Worm (Caenorhabditis elegans) whole organism, L1 larva: ENCODE results near the gene srlf-11.
A peak's percentile ranks its signal among the peaks of the same experiment; 100 is the strongest.

Experiments
- C34B4.2 ChIP-seq: sonication (generic microtip); optimal IDR thresholded peaks from 2 replicates; lab custom pipeline; 2017; ENCODE audit warnings: mild to moderate bottlenecking, missing genetic modification characterization, missing compliant biosample characterization
- alr-1 ChIP-seq: fragments of 200-800 bp; sonication (Bioruptor generic); optimal IDR thresholded peaks from 2 replicates; lab custom pipeline; 2018; ENCODE audit warnings: borderline replicate concordance, mild to moderate bottlenecking, missing genetic modification characterization, missing compliant biosample characterization
- blmp-1 ChIP-seq: fragments of 150-350 bp; optimal IDR thresholded peaks from 2 replicates; lab custom pipeline; 2014; ENCODE audit warnings: missing biosample characterization, missing genetic modification characterization
- ceh-8 ChIP-seq: fragments of 200-800 bp; sonication (Bioruptor generic); optimal IDR thresholded peaks from 2 replicates; lab custom pipeline; 2018; ENCODE audit warnings: mild to moderate bottlenecking, missing genetic modification characterization, moderate library complexity, missing compliant biosample characterization
- ceh-82 ChIP-seq, 3 experiments: fragments of 150-350 bp in 1 of 3; sonication (generic microtip) in 2 of 3; optimal IDR thresholded peaks; 2 replicates each; lab custom pipeline; 2014 to 2017; ENCODE audit warnings: missing biosample characterization in 3 of 3, missing genetic modification characterization in 3 of 3
- dpl-1 ChIP-seq, 3 experiments: fragments of 150-350 bp in 2 of 3; sonication (generic microtip) in 1 of 3; optimal IDR thresholded peaks; 2 replicates each; lab custom pipeline; 2014 to 2017; ENCODE audit warnings: missing biosample characterization in 3 of 3, missing genetic modification characterization in 3 of 3, missing genetic modification reagents in 3 of 3
- dsc-1 ChIP-seq: sonication (generic microtip); optimal IDR thresholded peaks from 2 replicates; lab custom pipeline; 2016; ENCODE audit warnings: mild to moderate bottlenecking, missing genetic modification characterization, missing compliant biosample characterization
- efl-1 ChIP-seq, 4 experiments: fragments of 150-350 bp; optimal IDR thresholded peaks in 3 of 4; peaks in 1 of 4; 1 replicate in 1 of 4; 2 replicates in 3 of 4; lab custom pipeline; 2014; ENCODE audit warnings: missing biosample characterization in 2 of 4, missing genetic modification characterization in 2 of 4, missing genetic modification reagents in 2 of 4
- ets-5 ChIP-seq: fragments of 200-800 bp; sonication (Bioruptor generic); IDR thresholded peaks from 2 replicates; pipeline ENCODE4 v1.3.6; 2022; ENCODE audit warnings: missing genetic modification characterization, missing compliant biosample characterization
- fkh-8 ChIP-seq: sonication (generic microtip); optimal IDR thresholded peaks from 2 replicates; lab custom pipeline; 2016; ENCODE audit warnings: mild to moderate bottlenecking, missing genetic modification characterization, missing compliant biosample characterization
- fos-1 ChIP-seq: fragments of 150-350 bp; optimal IDR thresholded peaks from 2 replicates; lab custom pipeline; 2014; ENCODE audit warnings: missing biosample characterization, missing genetic modification characterization
- hlh-4 ChIP-seq: sonication (generic microtip); optimal IDR thresholded peaks from 2 replicates; lab custom pipeline; 2016; ENCODE audit warnings: mild to moderate bottlenecking, missing genetic modification characterization, missing compliant biosample characterization
- hpl-2 ChIP-seq: fragments of 150-350 bp; optimal IDR thresholded peaks from 2 replicates; lab custom pipeline; 2014; ENCODE audit warnings: missing biosample characterization, missing genetic modification reagents, missing genetic modification characterization
- irx-1 ChIP-seq: sonication (generic microtip); optimal IDR thresholded peaks from 2 replicates; lab custom pipeline; 2016; ENCODE audit warnings: missing genetic modification characterization, missing compliant biosample characterization
- lin-13 ChIP-seq: fragments of 150-350 bp; optimal IDR thresholded peaks from 2 replicates; lab custom pipeline; 2014; ENCODE audit warnings: missing biosample characterization, missing genetic modification reagents, missing genetic modification characterization
- lin-15B ChIP-seq: fragments of 150-350 bp; sonication (generic microtip); optimal IDR thresholded peaks from 3 replicates; lab custom pipeline; 2014; ENCODE audit warnings: missing biosample characterization, missing genetic modification characterization
- lir-3 ChIP-seq: sonication (generic microtip); optimal IDR thresholded peaks from 2 replicates; lab custom pipeline; 2016; ENCODE audit warnings: mild to moderate bottlenecking, missing genetic modification characterization, moderate library complexity, missing compliant biosample characterization; ENCODE audit not compliant: poor library complexity
- mab-9 ChIP-seq: fragments of 200-800 bp; sonication (Bioruptor generic); IDR thresholded peaks from 2 replicates; pipeline ENCODE4 v1.3.6; 2022; ENCODE audit warnings: missing genetic modification reagents, missing genetic modification characterization, missing compliant biosample characterization
- mdl-1 ChIP-seq, 2 experiments: fragments of 150-350 bp; optimal IDR thresholded peaks; 2 replicates each; lab custom pipeline; 2014 to 2017; ENCODE audit warnings: missing biosample characterization in 2 of 2, missing genetic modification characterization in 2 of 2, inconsistent platforms in 1 of 2
- mep-1 ChIP-seq: fragments of 150-350 bp; optimal IDR thresholded peaks from 2 replicates; lab custom pipeline; 2014; ENCODE audit warnings: missing biosample characterization, missing genetic modification characterization
- nhr-19 ChIP-seq: fragments of 200-800 bp; sonication (Bioruptor generic); conservative IDR thresholded peaks from 2 replicates; pipeline ENCODE4 v1.3.6; 2022; ENCODE audit warnings: missing genetic modification characterization, missing compliant biosample characterization
- nhr-20 ChIP-seq: sonication (generic microtip); optimal IDR thresholded peaks from 2 replicates; lab custom pipeline; 2016; ENCODE audit warnings: mild to moderate bottlenecking, missing genetic modification characterization, missing compliant biosample characterization
- nhr-28 ChIP-seq: fragments of 150-350 bp; optimal IDR thresholded peaks from 2 replicates; lab custom pipeline; 2014; ENCODE audit warnings: missing biosample characterization, missing genetic modification characterization
- nhr-71 ChIP-seq: sonication (generic microtip); optimal IDR thresholded peaks from 2 replicates; lab custom pipeline; 2016; ENCODE audit warnings: mild to moderate bottlenecking, missing genetic modification characterization, moderate library complexity, missing compliant biosample characterization
- nhr-76 ChIP-seq: sonication (generic microtip); optimal IDR thresholded peaks from 2 replicates; lab custom pipeline; 2017; ENCODE audit warnings: missing biosample characterization, missing genetic modification characterization
- nhr-84 ChIP-seq: sonication (generic microtip); optimal IDR thresholded peaks from 2 replicates; lab custom pipeline; 2017; ENCODE audit warnings: missing biosample characterization, missing genetic modification characterization
- pax-3 ChIP-seq: fragments of 200-800 bp; sonication (Bioruptor generic); optimal IDR thresholded peaks from 2 replicates; lab custom pipeline; 2018; ENCODE audit warnings: mild to moderate bottlenecking, missing genetic modification characterization, moderate library complexity, missing compliant biosample characterization
- pqm-1 ChIP-seq: sonication (generic microtip); optimal IDR thresholded peaks from 3 replicates; lab custom pipeline; 2017; ENCODE audit warnings: missing biosample characterization, missing genetic modification characterization
- rnt-1 ChIP-seq: sonication (generic microtip); optimal IDR thresholded peaks from 2 replicates; lab custom pipeline; 2016; ENCODE audit warnings: mild to moderate bottlenecking, missing genetic modification characterization, moderate library complexity, missing compliant biosample characterization
- snu-23 ChIP-seq: sonication (generic microtip); optimal IDR thresholded peaks from 2 replicates; lab custom pipeline; 2016; ENCODE audit warnings: missing genetic modification characterization, missing compliant biosample characterization
- sox-4 ChIP-seq: sonication (generic microtip); optimal IDR thresholded peaks from 2 replicates; lab custom pipeline; 2016; ENCODE audit warnings: missing genetic modification characterization, missing compliant biosample characterization
- sup-37 ChIP-seq: fragments of 200-800 bp; sonication (Bioruptor generic); optimal IDR thresholded peaks from 2 replicates; lab custom pipeline; 2018; ENCODE audit warnings: mild to moderate bottlenecking, missing genetic modification characterization, missing compliant biosample characterization
- swsn-7 ChIP-seq: sonication (generic microtip); optimal IDR thresholded peaks from 2 replicates; lab custom pipeline; 2016; ENCODE audit warnings: missing genetic modification characterization, missing compliant biosample characterization
- tbx-2 ChIP-seq: sonication (generic microtip); optimal IDR thresholded peaks from 2 replicates; lab custom pipeline; 2016; ENCODE audit warnings: missing genetic modification characterization, missing compliant biosample characterization
- tlp-1 ChIP-seq: fragments of 150-350 bp; optimal IDR thresholded peaks from 2 replicates; lab custom pipeline; 2014; ENCODE audit warnings: missing biosample characterization, missing genetic modification characterization
- zip-4 ChIP-seq: fragments of 200-800 bp; sonication (Bioruptor generic); optimal IDR thresholded peaks from 2 replicates; lab custom pipeline; 2018; ENCODE audit warnings: mild to moderate bottlenecking, missing genetic modification characterization, moderate library complexity, missing compliant biosample characterization
- ztf-11 ChIP-seq, 2 experiments: sonication (generic microtip); optimal IDR thresholded peaks; 2 replicates each; lab custom pipeline; 2016 to 2017; ENCODE audit warnings: missing genetic modification characterization in 2 of 2, missing biosample characterization in 1 of 2, missing compliant biosample characterization in 1 of 2

Gene srlf-11

ce11 chrIV:10933062-10933552 lies 47.3 kb upstream of the srlf-11 start, which contains the start of the genes dnc-1 and lsm-7 (continued):
- peak; percentile 84 for TF ChIP-seq nhr-71
- peak; percentile 27; the same call in 1 of the 2 replicates for TF ChIP-seq mab-9
- peak; percentile 49 for TF ChIP-seq lin-15B (tag; lab: Kevin White, UChicago)
- peak; percentile 80 for TF ChIP-seq rnt-1
- TF ChIP-seq swsn-7 (tag; lab: Kevin White, UChicago), result peak; percentile 72
- TF ChIP-seq tbx-2 (tag; lab: Kevin White, UChicago), result peak; percentile 62
- peak; percentile 70 for TF ChIP-seq nhr-20 (tag; lab: Kevin White, UChicago)
- TF ChIP-seq hpl-2 (GFP tag; lab: Kevin White, UChicago), result peak; percentile 41
- no peak for TF ChIP-seq sox-4
- peak; percentile 69 for TF ChIP-seq fkh-8 (tag; lab: Kevin White, UChicago)
- peak; percentile 45 for TF ChIP-seq fos-1 (tag; lab: Kevin White, UChicago)
- TF ChIP-seq efl-1 (optimal IDR thresholded peaks at IDR 0.05; lab: Kevin White, UChicago), result peak; percentile 64 to 77
- TF ChIP-seq efl-1 (GFP tag; optimal IDR thresholded peaks at IDR 0.05 in 1 of 2; lab: Kevin White, UChicago), result peak; percentile 77 to 96
- TF ChIP-seq snu-23 (GFP tag; lab: Kevin White, UChicago), result peak; percentile 76
- no peak for TF ChIP-seq pqm-1 (tag; lab: Kevin White, UChicago)
- no peak for TF ChIP-seq blmp-1 (tag; lab: Kevin White, UChicago)
- peak; percentile 48 for TF ChIP-seq dsc-1 (tag; lab: Kevin White, UChicago)
- no peak for TF ChIP-seq nhr-76 (tag; lab: Kevin White, UChicago)
- TF ChIP-seq dpl-1 (GFP tag; optimal IDR thresholded peaks at IDR 0.05; lab: Kevin White, UChicago), result peak; percentile 69 to 79 (median 69)
- TF ChIP-seq pax-3 (tag; lab: Kevin White, UChicago), result peak; percentile 13
- TF ChIP-seq hlh-4 (tag; lab: Kevin White, UChicago), result no peak
- no peak for TF ChIP-seq ztf-11 (tag; optimal IDR thresholded peaks at IDR 0.05; lab: Kevin White, UChicago)
- peak; percentile 53 to 73 (median 63) for TF ChIP-seq ceh-82 (tag; optimal IDR thresholded peaks at IDR 0.05; lab: Kevin White, UChicago)
- TF ChIP-seq tlp-1 (tag; lab: Kevin White, UChicago), result no peak
- no peak for TF ChIP-seq C34B4.2
- TF ChIP-seq nhr-28 (tag; lab: Kevin White, UChicago), result no peak
- peak; percentile 50 for TF ChIP-seq nhr-19 (GFP tag; lab: Robert Waterston, UW)

- TF ChIP-seq ceh-8 (GFP tag; lab: Kevin White, UChicago), result no peak
- no peak for TF ChIP-seq efl-1 (optimal IDR thresholded peaks at IDR 0.05; lab: Kevin White, UChicago)
- no peak for TF ChIP-seq efl-1 (GFP tag; optimal IDR thresholded peaks at IDR 0.05 in 1 of 2; lab: Kevin White, UChicago)
- no peak for TF ChIP-seq nhr-84 (tag; lab: Kevin White, UChicago)
- TF ChIP-seq sup-37 (GFP tag; lab: Kevin White, UChicago), result no peak
- TF ChIP-seq lin-13 (GFP tag; lab: Kevin White, UChicago), result no peak
- TF ChIP-seq swsn-7 (tag; lab: Kevin White, UChicago), result no peak
- no peak for TF ChIP-seq dpl-1 (GFP tag; optimal IDR thresholded peaks at IDR 0.05; lab: Kevin White, UChicago)
- no peak for TF ChIP-seq ets-5 (GFP tag; lab: Robert Waterston, UW)
- no peak for TF ChIP-seq mdl-1 (tag; optimal IDR thresholded peaks at IDR 0.05; lab: Kevin White, UChicago)
- no peak for TF ChIP-seq irx-1 (tag; lab: Kevin White, UChicago)
- TF ChIP-seq mep-1 (tag; lab: Kevin White, UChicago), result no peak
- TF ChIP-seq alr-1, result no peak
- no peak for TF ChIP-seq lir-3 (tag; lab: Kevin White, UChicago)
- TF ChIP-seq ztf-11 (tag; optimal IDR thresholded peaks at IDR 0.05; lab: Kevin White, UChicago), result no peak
- no peak for TF ChIP-seq zip-4 (GFP tag; lab: Kevin White, UChicago)
Observed at ce11 chrIV:10919770-10920169, 34.0 kb upstream of the srlf-11 start, which contains the start of gene rbr-2. Gene rbr-2, plus strand, starts transcription at chrIV:10920070.
